Worm (Caenorhabditis elegans): Measurements from ENCODE around the gene flap-1.

ce11 chrIII:6935269-6936017 is 6.8 kb upstream of the flap-1 start, which contains the start of the genes F57B9.8 and coq-2:
- TF ChIP-seq unc-55 (GFP tag; optimal IDR thresholded peaks at IDR 0.05) (no peak), elt-2 (tag; optimal IDR thresholded peaks at IDR 0.05) (no peak), madf-2 (tag; optimal IDR thresholded peaks at IDR 0.05) (no peak), ceh-31 (tag; optimal IDR thresholded peaks at IDR 0.05) (no peak)

Data from whole organism, late embryonic.